Worm (Caenorhabditis elegans): ENCODE measurements around the gene T02H6.9.
A peak's percentile ranks its signal among the peaks of the same experiment; 100 is the strongest.

T02H6.9 gene

ce11 chrII:701371-702139 is 22.9 kb downstream of the T02H6.9 start, which contains the start of gene thoc-1:
Gene thoc-1 (plus strand): TSS chrII:702107.
- TF ChIP-seq daf-16 (GFP tag; optimal IDR thresholded peaks at IDR 0.05) (no peak), daf-16 (tag; optimal IDR thresholded peaks at IDR 0.05) (peak; percentile 3), daf-8 (GFP tag; IDR thresholded peaks at IDR 0.05) (no peak), Y48G9A.11 (GFP tag; IDR thresholded peaks at IDR 0.05) (0 out of 2 replicates have a peak, but pooled peaks have one; percentile 19), ZK546.5 (tag; optimal IDR thresholded peaks at IDR 0.05) (no peak), T20F7.1 (GFP tag; optimal IDR thresholded peaks at IDR 0.05) (peak; percentile 93), zfp-2 (tag; optimal IDR thresholded peaks at IDR 0.05) (no peak), nhr-77 (tag; optimal IDR thresholded peaks at IDR 0.05) (no peak)

DNA sequence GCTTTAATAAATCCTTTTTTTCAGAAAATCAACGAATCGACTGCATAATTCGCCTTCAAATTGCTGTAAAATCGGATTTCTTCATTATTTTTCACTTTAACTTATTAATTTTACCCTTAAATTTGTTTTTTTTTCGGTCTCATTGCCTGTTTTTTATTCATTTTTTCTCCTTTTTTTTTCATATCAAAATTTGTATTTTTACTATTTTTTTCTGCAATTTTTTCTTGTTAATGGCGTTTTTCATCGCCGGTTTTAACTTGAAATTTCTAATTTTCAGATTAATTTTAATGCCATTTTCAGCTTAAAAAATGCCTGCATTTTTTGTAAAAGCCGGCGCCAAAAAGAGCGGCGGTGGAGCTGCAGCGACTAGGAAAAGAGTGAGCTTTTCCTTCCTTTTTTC is 30.4 kb downstream of the T02H6.9 start, which contains the start of gene T02H6.1:
TSS of gene T02H6.1 (plus strand) at position 301 of the 400 bp plus-strand sequence.
- TF ChIP-seq unc-62 (GFP tag; optimal IDR thresholded peaks at IDR 0.05 in 1 of 2) (no peak), unc-62 (tag; optimal IDR thresholded peaks at IDR 0.05) (no peak), Y48G9A.11 (GFP tag; IDR thresholded peaks at IDR 0.05) (no peak), hmg-1.1 (GFP tag; IDR thresholded peaks at IDR 0.05) (no peak), daf-12 (tag; optimal IDR thresholded peaks at IDR 0.05) (no peak), ceh-82 (tag; optimal IDR thresholded peaks at IDR 0.05) (no peak), ceh-44 (GFP tag; IDR thresholded peaks at IDR 0.05) (no peak), nhr-25 (tag; optimal IDR thresholded peaks at IDR 0.05; ENCODE audit: borderline replicate concordance, insufficient read depth) (no peak), mep-1 (tag; optimal IDR thresholded peaks at IDR 0.05) (no peak), ama-1 (optimal IDR thresholded peaks at IDR 0.05) (no peak), hlh-11 (tag; optimal IDR thresholded peaks at IDR 0.05) (no peak), attf-4 (tag; optimal IDR thresholded peaks at IDR 0.05) (no peak), hlh-30 (tag; optimal IDR thresholded peaks at IDR 0.05; ENCODE audit: insufficient read depth) (no peak)

DNA sequence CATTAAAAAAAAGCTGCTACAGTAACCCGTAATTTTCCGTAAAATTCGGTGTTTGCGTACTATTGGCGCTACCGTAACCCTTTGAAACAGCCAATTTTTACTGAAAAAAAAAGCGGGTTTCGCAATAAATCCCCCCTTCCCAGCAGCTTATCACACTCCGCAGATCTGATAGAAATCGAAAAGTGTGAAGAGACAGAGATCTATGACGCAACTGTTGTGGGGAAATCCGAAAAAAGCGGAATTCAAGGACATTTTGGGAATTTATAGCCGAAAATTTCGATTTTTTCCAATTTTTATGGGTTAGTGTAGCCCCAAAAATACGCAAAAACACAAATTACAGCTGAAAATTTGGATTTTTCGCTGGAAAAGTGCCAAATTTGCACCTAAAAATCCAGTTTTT is 43.2 kb downstream of the T02H6.9 start:
- TF ChIP-seq tra-1 (GFP tag; IDR thresholded peaks at IDR 0.05) (no peak), mep-1 (tag; optimal IDR thresholded peaks at IDR 0.05) (no peak), unc-39 (tag; optimal IDR thresholded peaks at IDR 0.05) (no peak), daf-16 (GFP tag; optimal IDR thresholded peaks at IDR 0.05) (no peak), daf-16 (tag; optimal IDR thresholded peaks at IDR 0.05) (no peak), Y5F2A.4 (GFP tag; optimal IDR thresholded peaks at IDR 0.05) (no peak), aha-1 (tag) (peak; percentile 14), nhr-25 (tag; optimal IDR thresholded peaks at IDR 0.05; ENCODE audit: borderline replicate concordance, insufficient read depth) (no peak), aly-2 (tag; optimal IDR thresholded peaks at IDR 0.05) (no peak)

DNA sequence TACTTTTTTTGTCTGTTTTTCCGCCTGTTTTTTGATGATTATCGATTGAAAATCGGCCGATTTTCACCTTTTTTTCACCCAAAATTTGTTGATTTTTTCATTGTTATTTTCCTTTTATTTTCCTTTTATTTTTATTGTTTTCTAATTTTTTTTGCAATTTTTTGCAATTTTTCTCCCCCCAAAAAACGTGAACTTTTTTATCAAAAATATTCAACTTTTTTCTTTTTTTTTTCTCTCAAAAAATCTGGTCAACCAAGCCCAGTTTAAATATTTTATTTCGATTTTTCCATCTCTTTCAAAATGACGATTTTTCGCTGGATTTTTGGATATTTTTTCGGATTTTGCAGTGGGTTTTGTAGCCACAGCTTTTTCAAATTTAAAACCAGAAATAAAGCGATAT is 44.8 kb downstream of the T02H6.9 start, which contains the start of gene rfip-2:
TSS of gene rfip-2 (plus strand) at position 301 of the 400 bp plus-strand sequence.
- peak; percentile 6 for TF ChIP-seq aha-1 (tag)
- TF ChIP-seq set-16 (GFP tag; IDR thresholded peaks at IDR 0.05): no peak
- TF ChIP-seq zip-11 (GFP tag; IDR thresholded peaks at IDR 0.05): no peak
- TF ChIP-seq daf-19 (GFP tag; conservative IDR thresholded peaks at IDR 0.05): no peak

DNA sequence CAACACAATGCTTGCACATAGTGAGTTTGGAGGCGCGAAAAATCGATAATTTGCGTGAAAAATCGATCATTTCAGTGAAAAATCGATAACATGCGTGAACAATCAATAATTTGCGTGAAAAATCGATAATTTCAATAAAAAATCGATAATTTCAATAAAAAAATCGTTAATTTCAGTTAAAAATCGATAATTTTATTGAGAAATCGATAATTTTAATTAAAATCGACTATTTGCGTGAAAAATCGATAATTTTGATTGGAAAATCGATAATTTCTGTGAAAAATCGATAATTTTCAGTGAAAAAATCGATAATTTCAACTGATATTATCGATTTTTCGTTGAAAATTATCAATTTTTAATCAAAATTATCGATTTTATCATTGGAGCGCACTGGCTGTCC is 45.3 kb downstream of the T02H6.9 start:
- TF ChIP-seq ceh-28 (tag; optimal IDR thresholded peaks at IDR 0.05) (peak; percentile 99), daf-16 (GFP tag; optimal IDR thresholded peaks at IDR 0.05) (no peak), daf-16 (tag; optimal IDR thresholded peaks at IDR 0.05) (no peak), aha-1 (tag) (peak; percentile 0), ceh-62 (tag; optimal IDR thresholded peaks at IDR 0.05) (no peak), lir-3 (tag; optimal IDR thresholded peaks at IDR 0.05) (no peak)
